Fruit fly (Drosophila melanogaster): ENCODE data around the gene CG32683.
A peak's percentile ranks its signal among the peaks of the same experiment; 100 is the strongest.

The CG32683 gene

DNA sequence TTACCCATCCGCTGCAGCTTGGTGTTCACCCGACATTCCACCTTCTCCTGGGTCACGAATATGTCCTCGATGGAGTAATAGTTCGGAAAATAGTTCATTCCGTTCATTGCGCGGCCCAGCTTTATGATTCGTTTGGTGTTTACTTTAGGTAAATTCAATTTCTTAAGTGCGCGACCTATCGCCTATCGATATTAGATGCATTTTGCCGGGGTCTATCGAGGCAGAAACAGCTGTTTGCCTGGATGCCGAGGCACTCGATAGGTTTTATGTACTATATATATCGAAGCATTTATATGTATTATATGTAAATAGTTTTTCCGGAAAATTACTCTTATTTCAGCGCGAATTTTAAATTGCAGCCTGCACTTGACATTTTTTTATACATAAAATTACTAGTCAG, 69.7 kb downstream of the CG32683 start (continued):
- TF ChIP-seq nerfin-1 (tag; optimal IDR thresholded peaks at IDR 0.05) = peak; percentile 66
- no peak for TF ChIP-seq Eip74EF (GFP tag; optimal IDR thresholded peaks at IDR 0.05)
- no peak for TF ChIP-seq CG15479 (GFP tag; optimal IDR thresholded peaks at IDR 0.05)
- TF ChIP-seq ato (GFP tag; IDR thresholded peaks at IDR 0.05; ENCODE audit: partially characterized antibody) = 0 out of 2 replicates have a peak, but pooled peaks have one; percentile 54
- peak; percentile 3 for TF ChIP-seq CG15514 (GFP tag; optimal IDR thresholded peaks at IDR 0.05)
- peak; percentile 65 for TF ChIP-seq Dref (GFP tag; IDR thresholded peaks at IDR 0.05)
- TF ChIP-seq CG11398 (GFP tag; optimal IDR thresholded peaks at IDR 0.05) = no peak
- 0 out of 2 replicates have a peak, but pooled peaks have one; percentile 18 for TF ChIP-seq CG2129 (GFP tag; IDR thresholded peaks at IDR 0.05; ENCODE audit: partially characterized antibody)
- TF ChIP-seq en (GFP tag; optimal IDR thresholded peaks at IDR 0.05) = no peak
- TF ChIP-seq gem (tag; optimal IDR thresholded peaks at IDR 0.05) = no peak
- no peak for TF ChIP-seq CG18011 (GFP tag; optimal IDR thresholded peaks at IDR 0.05)
- peak; percentile 80 for TF ChIP-seq CG6791 (GFP tag; IDR thresholded peaks at IDR 0.05; ENCODE audit: partially characterized antibody)
- peak; percentile 71 for TF ChIP-seq Dll (GFP tag; IDR thresholded peaks at IDR 0.05; ENCODE audit: partially characterized antibody)
- TF ChIP-seq CG1792 (GFP tag; optimal IDR thresholded peaks at IDR 0.05) = no peak
- no peak for TF ChIP-seq CG12659 (GFP tag; optimal IDR thresholded peaks at IDR 0.05)
- TF ChIP-seq CG34224 (GFP tag; IDR thresholded peaks at IDR 0.05; ENCODE audit: partially characterized antibody) = peak; percentile 68
- TF ChIP-seq stwl (tag; optimal IDR thresholded peaks at IDR 0.05) = peak; percentile 78
- peak in 1 of 2 experiments; percentile 82 for TF ChIP-seq crp (GFP tag; optimal IDR thresholded peaks at IDR 0.05)
- TF ChIP-seq Stat92E (GFP tag; optimal IDR thresholded peaks at IDR 0.05) = no peak
- TF ChIP-seq CG16813 (GFP tag; IDR thresholded peaks at IDR 0.05; ENCODE audit: partially characterized antibody) = peak; percentile 56
- TF ChIP-seq nerfin-2 (GFP tag; IDR thresholded peaks at IDR 0.05; ENCODE audit: partially characterized antibody) = peak; percentile 60
- peak; percentile 55; the same call in 1 of the 2 replicates for TF ChIP-seq unc-4 (GFP tag; IDR thresholded peaks at IDR 0.05; ENCODE audit: partially characterized antibody)
- TF ChIP-seq BEAF-32 (GFP tag; optimal IDR thresholded peaks at IDR 0.05) = peak; percentile 39
- no peak for TF ChIP-seq D (optimal IDR thresholded peaks at IDR 0.05)
- no peak for TF ChIP-seq D (GFP tag; optimal IDR thresholded peaks at IDR 0.05)
- TF ChIP-seq sens-2 (GFP tag; IDR thresholded peaks at IDR 0.05) = no peak
- TF ChIP-seq H2.0 (GFP tag; IDR thresholded peaks at IDR 0.05) = no peak
- TF ChIP-seq dimm (GFP tag; IDR thresholded peaks at IDR 0.05) = no peak
- peak; percentile 53 for TF ChIP-seq hbn (GFP tag; IDR thresholded peaks at IDR 0.05; ENCODE audit: partially characterized antibody)
- TF ChIP-seq CG4707 (GFP tag; optimal IDR thresholded peaks at IDR 0.05) = no peak
- TF ChIP-seq HLH4C (GFP tag; IDR thresholded peaks at IDR 0.05; ENCODE audit: partially characterized antibody) = peak; percentile 76
- no peak for TF ChIP-seq CG7928 (GFP tag; optimal IDR thresholded peaks at IDR 0.05)
- TF ChIP-seq knrl (GFP tag; IDR thresholded peaks at IDR 0.05; ENCODE audit: partially characterized antibody) = peak; percentile 45; the same call in 1 of the 3 replicates
- no peak for TF ChIP-seq MESR4 (GFP tag; optimal IDR thresholded peaks at IDR 0.05)
- no peak for TF ChIP-seq CG8089 (GFP tag; optimal IDR thresholded peaks at IDR 0.05)
- no peak for TF ChIP-seq CG32772 (GFP tag; IDR thresholded peaks at IDR 0.05)
- TF ChIP-seq sim (GFP tag; IDR thresholded peaks at IDR 0.05) = no peak
- TF ChIP-seq E2f2 (GFP tag; IDR thresholded peaks at IDR 0.05) = peak; percentile 69
- TF ChIP-seq CG4360 (GFP tag; IDR thresholded peaks at IDR 0.05) = no peak
- no peak for TF ChIP-seq Poxn (GFP tag; IDR thresholded peaks at IDR 0.05)
- no peak for TF ChIP-seq abd-A (tag; optimal IDR thresholded peaks at IDR 0.05)
- TF ChIP-seq Meics (GFP tag; optimal IDR thresholded peaks at IDR 0.05) = no peak
- no peak for TF ChIP-seq CG2120 (GFP tag; optimal IDR thresholded peaks at IDR 0.05)
- TF ChIP-seq amos (GFP tag; IDR thresholded peaks at IDR 0.05; ENCODE audit: partially characterized antibody) = peak; percentile 54; the same call in 1 of the 2 replicates
- TF ChIP-seq Hsf (GFP tag; optimal IDR thresholded peaks at IDR 0.05) = no peak
- TF ChIP-seq Dp (GFP tag; optimal IDR thresholded peaks at IDR 0.05) = peak; percentile 63
- TF ChIP-seq CG12219 (GFP tag; optimal IDR thresholded peaks at IDR 0.05) = no peak
- TF ChIP-seq sna (GFP tag; IDR thresholded peaks at IDR 0.05; ENCODE audit: partially characterized antibody) = peak; percentile 55

Measured in whole organism, embryonic.